Fruit fly (Drosophila melanogaster) whole organism, embryonic: ENCODE measurements around the gene dock.

ENCODE experiments used
- Abd-B ChIP-seq: fragments of 200-800 bp; sonication (Bioruptor generic); optimal IDR thresholded peaks from 2 replicates; lab custom pipeline; 2018; ENCODE audit warnings: missing biosample characterization, mild to moderate bottlenecking, missing genetic modification characterization, moderate library complexity
- Atf3 ChIP-seq: fragments of 200-800 bp; sonication (Bioruptor generic); optimal IDR thresholded peaks from 3 replicates; lab custom pipeline; 2016; ENCODE audit warnings: missing biosample characterization, missing genetic modification characterization
- CG10654 ChIP-seq: fragments of 200-800 bp; sonication (Bioruptor generic); optimal IDR thresholded peaks from 2 replicates; lab custom pipeline; 2016; ENCODE audit warnings: missing biosample characterization, missing genetic modification characterization
- CG11085 ChIP-seq: fragments of 200-800 bp; sonication (Bioruptor generic); IDR thresholded peaks from 2 replicates; pipeline ENCODE4 v1.3.6; 2022; ENCODE audit warnings: missing biosample characterization, missing genetic modification characterization
- CG11560 ChIP-seq: fragments of 200-800 bp; sonication (Bioruptor generic); IDR thresholded peaks from 3 replicates; pipeline ENCODE4 v1.3.6; 2022; ENCODE audit warnings: missing biosample characterization, missing genetic modification characterization
- CG12236 ChIP-seq: fragments of 200-800 bp; sonication (Bioruptor generic); optimal IDR thresholded peaks from 2 replicates; lab custom pipeline; 2016; ENCODE audit warnings: missing biosample characterization, missing genetic modification characterization
- CG13287 ChIP-seq: fragments of 200-800 bp; sonication (Bioruptor generic); IDR thresholded peaks from 2 replicates; pipeline ENCODE4 v1.3.6; 2022; ENCODE audit warnings: missing biosample characterization, missing genetic modification characterization; ENCODE audit not compliant: partially characterized antibody
- CG16863 ChIP-seq: fragments of 200-800 bp; sonication (Bioruptor generic); optimal IDR thresholded peaks from 3 replicates; lab custom pipeline; 2016; ENCODE audit warnings: missing biosample characterization, missing genetic modification characterization
- CG17385 ChIP-seq: fragments of 200-800 bp; sonication (Bioruptor generic); optimal IDR thresholded peaks from 3 replicates; lab custom pipeline; 2018; ENCODE audit warnings: missing biosample characterization, mild to moderate bottlenecking, missing genetic modification characterization
- CG18599 ChIP-seq: fragments of 200-800 bp; sonication (Bioruptor generic); optimal IDR thresholded peaks from 3 replicates; lab custom pipeline; 2017; ENCODE audit warnings: missing biosample characterization, missing genetic modification characterization, mild to moderate bottlenecking, moderate library complexity, missing genetic modification reagents
- CG2116 ChIP-seq: fragments of 200-800 bp; sonication (Bioruptor generic); optimal IDR thresholded peaks from 3 replicates; lab custom pipeline; 2018; ENCODE audit warnings: missing biosample characterization, mild to moderate bottlenecking, missing genetic modification characterization
- CG2199 ChIP-seq: fragments of 200-800 bp; sonication (Bioruptor generic); IDR thresholded peaks from 3 replicates; pipeline ENCODE4 v1.3.6; 2022; ENCODE audit warnings: missing biosample characterization, missing genetic modification characterization
- CG2202 ChIP-seq: fragments of 200-800 bp; sonication (Bioruptor generic); optimal IDR thresholded peaks from 2 replicates; lab custom pipeline; 2018; ENCODE audit warnings: missing biosample characterization, mild to moderate bottlenecking, missing genetic modification characterization
- CG30020 ChIP-seq: fragments of 200-800 bp; optimal IDR thresholded peaks from 2 replicates; lab custom pipeline; 2019; ENCODE audit warnings: missing biosample characterization, mild to moderate bottlenecking, missing genetic modification characterization, moderate library complexity
- CG3163 ChIP-seq: fragments of 200-800 bp; sonication (Bioruptor generic); optimal IDR thresholded peaks from 3 replicates; lab custom pipeline; 2016; ENCODE audit warnings: missing biosample characterization, missing genetic modification characterization
- CG6689 ChIP-seq: fragments of 200-800 bp; sonication (Bioruptor generic); IDR thresholded peaks from 2 replicates; pipeline ENCODE4 v1.3.6; 2022; ENCODE audit warnings: missing biosample characterization, missing genetic modification characterization
- CG7987 ChIP-seq: fragments of 200-800 bp; sonication (Bioruptor generic); optimal IDR thresholded peaks from 2 replicates; lab custom pipeline; 2018; ENCODE audit warnings: missing biosample characterization, mild to moderate bottlenecking, missing genetic modification characterization, moderate library complexity
- CG8765 ChIP-seq: fragments of 200-800 bp; sonication (Bioruptor generic); IDR thresholded peaks from 2 replicates; pipeline ENCODE4 v1.3.6; 2022; ENCODE audit warnings: missing biosample characterization, missing genetic modification characterization
- Dp ChIP-seq: fragments of 200-800 bp; sonication (Bioruptor generic); optimal IDR thresholded peaks from 2 replicates; lab custom pipeline; 2018; ENCODE audit warnings: missing biosample characterization, mild to moderate bottlenecking, missing genetic modification characterization, moderate library complexity
- Fer1 ChIP-seq: fragments of 200-800 bp; sonication (Bioruptor generic); optimal IDR thresholded peaks from 2 replicates; lab custom pipeline; 2017; ENCODE audit warnings: missing biosample characterization, mild to moderate bottlenecking, missing genetic modification characterization
- Hmx ChIP-seq: fragments of 200-800 bp; sonication (Bioruptor generic); optimal IDR thresholded peaks from 2 replicates; lab custom pipeline; 2016; ENCODE audit warnings: missing biosample characterization, missing genetic modification characterization
- Hr78 ChIP-seq, 2 experiments: fragments of 200-800 bp in 1 of 2; fragments of >200 bp in 1 of 2; sonication (Bioruptor generic) in 1 of 2; optimal IDR thresholded peaks; 2 replicates each; lab custom pipeline; 2017 to 2019; ENCODE audit warnings: missing biosample characterization in 2 of 2, missing genetic modification characterization in 2 of 2, mild to moderate bottlenecking in 1 of 2, moderate library complexity in 1 of 2
- NFAT ChIP-seq: fragments of 200-800 bp; sonication (Bioruptor generic); IDR thresholded peaks from 2 replicates; pipeline ENCODE4 v1.3.6; 2022; ENCODE audit warnings: missing biosample characterization, missing genetic modification characterization
- NfI ChIP-seq: fragments of 200-800 bp; sonication (Bioruptor generic); optimal IDR thresholded peaks from 3 replicates; lab custom pipeline; 2018; ENCODE audit warnings: missing biosample characterization, mild to moderate bottlenecking, missing genetic modification characterization, moderate library complexity
- Opbp ChIP-seq: fragments of 200-800 bp; sonication (Bioruptor generic); IDR thresholded peaks from 3 replicates; pipeline ENCODE4 v1.3.6; 2022; ENCODE audit warnings: missing biosample characterization, missing genetic modification characterization; ENCODE audit not compliant: partially characterized antibody
- PHDP ChIP-seq: fragments of 200-800 bp; sonication (Bioruptor generic); optimal IDR thresholded peaks from 3 replicates; lab custom pipeline; 2018; ENCODE audit warnings: missing biosample characterization, mild to moderate bottlenecking, missing genetic modification characterization, moderate library complexity
- Pdp1 ChIP-seq, 2 experiments: fragments of 200-800 bp; sonication (Bioruptor generic); optimal IDR thresholded peaks; 3 replicates each; lab custom pipeline; 2016; ENCODE audit warnings: missing biosample characterization in 2 of 2, missing genetic modification characterization in 2 of 2, mild to moderate bottlenecking in 1 of 2, moderate library complexity in 1 of 2
- Ptx1 ChIP-seq: fragments of 200-800 bp; sonication (Bioruptor generic); IDR thresholded peaks from 2 replicates; pipeline ENCODE4 v1.3.6; 2022; ENCODE audit warnings: missing biosample characterization, missing genetic modification characterization
- Rx ChIP-seq: fragments of 200-800 bp; sonication (Bioruptor generic); IDR thresholded peaks from 2 replicates; pipeline ENCODE4 v1.3.6; 2022; ENCODE audit warnings: missing biosample characterization, missing genetic modification characterization
- abd-A ChIP-seq: fragments of 200-800 bp; sonication (Bioruptor generic); optimal IDR thresholded peaks from 3 replicates; lab custom pipeline; 2019; ENCODE audit warnings: missing biosample characterization, mild to moderate bottlenecking, missing genetic modification characterization, moderate library complexity
- bab2 ChIP-seq: fragments of 200-800 bp; sonication (Bioruptor generic); optimal IDR thresholded peaks from 2 replicates; lab custom pipeline; 2016; ENCODE audit warnings: missing biosample characterization, missing genetic modification characterization
- chn ChIP-seq: fragments of 200-800 bp; sonication (Bioruptor generic); optimal IDR thresholded peaks from 2 replicates; lab custom pipeline; 2016; ENCODE audit warnings: missing biosample characterization, missing genetic modification characterization
- en ChIP-seq: fragments of 200-800 bp; sonication (Bioruptor generic); optimal IDR thresholded peaks from 2 replicates; lab custom pipeline; 2016; ENCODE audit warnings: missing biosample characterization, missing genetic modification characterization
- gcm2 ChIP-seq: fragments of 200-800 bp; sonication (Bioruptor generic); optimal IDR thresholded peaks from 2 replicates; lab custom pipeline; 2016; ENCODE audit warnings: missing biosample characterization, missing genetic modification characterization
- gem ChIP-seq: fragments of 200-800 bp; sonication (Bioruptor generic); optimal IDR thresholded peaks from 2 replicates; lab custom pipeline; 2019; ENCODE audit warnings: missing biosample characterization, mild to moderate bottlenecking, missing genetic modification characterization, moderate library complexity
- lab ChIP-seq: fragments of 200-800 bp; sonication (Bioruptor generic); optimal IDR thresholded peaks from 3 replicates; lab custom pipeline; 2017; ENCODE audit warnings: missing biosample characterization, missing genetic modification characterization, mild to moderate bottlenecking, moderate library complexity, missing genetic modification reagents
- lilli ChIP-seq: fragments of 200-800 bp; sonication (Bioruptor generic); optimal IDR thresholded peaks from 3 replicates; lab custom pipeline; 2016; ENCODE audit warnings: missing biosample characterization, missing genetic modification characterization
- maf-S ChIP-seq: fragments of 200-800 bp; sonication (Bioruptor generic); optimal IDR thresholded peaks from 2 replicates; lab custom pipeline; 2016; ENCODE audit warnings: missing biosample characterization, missing genetic modification characterization
- mam ChIP-seq: fragments of 200-800 bp; sonication (Bioruptor generic); optimal IDR thresholded peaks from 3 replicates; lab custom pipeline; 2016; ENCODE audit warnings: missing biosample characterization, missing genetic modification characterization
- nom ChIP-seq: fragments of 200-800 bp; sonication (Bioruptor generic); optimal IDR thresholded peaks from 2 replicates; lab custom pipeline; 2017; ENCODE audit warnings: missing biosample characterization, missing genetic modification characterization, mild to moderate bottlenecking, moderate library complexity, missing genetic modification reagents
- phol ChIP-seq: fragments of 200-800 bp; sonication (Bioruptor generic); optimal IDR thresholded peaks from 3 replicates; lab custom pipeline; 2018; ENCODE audit warnings: missing biosample characterization, mild to moderate bottlenecking, missing genetic modification characterization, moderate library complexity
- sd ChIP-seq: fragments of 200-800 bp; sonication (Bioruptor generic); optimal IDR thresholded peaks from 3 replicates; lab custom pipeline; 2018; ENCODE audit warnings: missing biosample characterization, mild to moderate bottlenecking, missing genetic modification characterization, moderate library complexity
- sima ChIP-seq: fragments of 200-800 bp; sonication (Bioruptor generic); optimal IDR thresholded peaks from 2 replicates; lab custom pipeline; 2016; ENCODE audit warnings: missing biosample characterization, missing genetic modification characterization
- sqz ChIP-seq: fragments of 200-800 bp; sonication (Bioruptor generic); optimal IDR thresholded peaks from 3 replicates; lab custom pipeline; 2018; ENCODE audit warnings: missing biosample characterization, mild to moderate bottlenecking, missing genetic modification characterization
- stwl ChIP-seq: fragments of 200-800 bp; sonication (Bioruptor generic); optimal IDR thresholded peaks from 3 replicates; lab custom pipeline; 2018; ENCODE audit warnings: missing biosample characterization, mild to moderate bottlenecking, missing genetic modification characterization, moderate library complexity
- tll ChIP-seq, 2 experiments: fragments of 200-800 bp in 1 of 2; fragments of >200 bp in 1 of 2; sonication (Bioruptor generic) in 1 of 2; optimal IDR thresholded peaks; 2 replicates each; lab custom pipeline; 2017 to 2019; ENCODE audit warnings: missing biosample characterization in 2 of 2, missing genetic modification characterization in 2 of 2, mild to moderate bottlenecking in 1 of 2, moderate library complexity in 1 of 2
- usp ChIP-seq: fragments of >200 bp; optimal IDR thresholded peaks from 2 replicates; lab custom pipeline; 2017; ENCODE audit warnings: missing biosample characterization, missing genetic modification characterization
- zen2 ChIP-seq: fragments of 200-800 bp; sonication (Bioruptor generic); IDR thresholded peaks from 3 replicates; pipeline ENCODE4 v1.3.6; 2022; ENCODE audit warnings: missing biosample characterization, missing genetic modification characterization; ENCODE audit not compliant: partially characterized antibody
- zfh2 ChIP-seq: fragments of 200-800 bp; sonication (Bioruptor generic); optimal IDR thresholded peaks from 2 replicates; lab custom pipeline; 2016; ENCODE audit warnings: missing biosample characterization, missing genetic modification characterization

The dock gene

DNA sequence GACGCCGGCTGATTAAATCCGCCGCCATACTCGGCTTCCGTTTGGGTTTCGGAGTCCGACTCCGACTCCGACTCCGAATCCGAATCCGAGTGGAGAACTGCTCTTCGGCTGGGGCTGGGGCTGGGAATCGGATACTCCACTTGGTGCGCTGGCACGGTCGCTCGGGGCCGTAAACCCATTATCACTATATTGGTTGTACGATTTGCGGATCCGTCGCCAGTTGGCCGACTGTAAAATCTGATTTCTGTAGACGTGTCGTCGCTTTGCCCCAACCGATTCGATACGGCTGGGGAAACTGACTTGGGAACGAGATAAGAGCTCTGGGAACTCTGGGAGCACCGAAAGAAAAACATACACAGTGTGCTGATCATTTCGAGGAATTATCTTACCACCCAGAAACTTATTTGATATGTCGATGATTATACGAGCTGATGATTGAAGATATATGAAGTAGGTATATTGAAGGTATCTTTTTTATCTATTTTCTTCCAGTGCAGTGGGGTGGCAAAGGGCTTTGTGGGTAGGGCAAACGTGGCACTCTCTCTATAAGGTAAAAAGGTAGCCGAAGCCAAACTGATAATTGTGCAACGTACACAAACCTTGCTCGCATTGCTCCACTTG lies 32.2 kb downstream of the dock start (continued):
- peak; percentile 36 for TF ChIP-seq phol (tag; lab: Kevin White, UChicago)
- no peak for TF ChIP-seq CG12236
- no peak for TF ChIP-seq gcm2 (GFP tag; lab: Kevin White, UChicago)
- TF ChIP-seq Hmx (GFP tag; lab: Kevin White, UChicago) = no peak
- TF ChIP-seq CG16863 = peak; percentile 43
- no peak for TF ChIP-seq tll (GFP tag; optimal IDR thresholded peaks at IDR 0.05; lab: Kevin White, UChicago)
- TF ChIP-seq zen2 (GFP tag; lab: Robert Waterston, UW) = no peak
- no peak for TF ChIP-seq sd (tag; lab: Kevin White, UChicago)
- no peak for TF ChIP-seq sima (GFP tag; lab: Kevin White, UChicago)
- no peak for TF ChIP-seq CG11560 (tag; lab: Robert Waterston, UW)
- no peak for TF ChIP-seq CG8765
- peak; percentile 48 for TF ChIP-seq Atf3 (GFP tag; lab: Kevin White, UChicago)
- peak; percentile 48 for TF ChIP-seq en (GFP tag; lab: Kevin White, UChicago)
- TF ChIP-seq CG2199 (GFP tag; lab: Robert Waterston, UW) = no peak
- TF ChIP-seq abd-A (tag; lab: Kevin White, UChicago) = no peak
- TF ChIP-seq lab (GFP tag; lab: Kevin White, UChicago) = peak; percentile 65
- no peak for TF ChIP-seq CG13287
- TF ChIP-seq CG30020 (tag; lab: Kevin White, UChicago) = no peak
- no peak for TF ChIP-seq nom (GFP tag; lab: Kevin White, UChicago)
- TF ChIP-seq gem = peak; percentile 76
- TF ChIP-seq zfh2 = no peak
- TF ChIP-seq CG2116 (GFP tag; lab: Kevin White, UChicago) = peak; percentile 7
- TF ChIP-seq stwl (tag; lab: Kevin White, UChicago) = no peak
- TF ChIP-seq NfI (GFP tag; lab: Kevin White, UChicago) = peak; percentile 42
- no peak for TF ChIP-seq CG11085 (GFP tag; lab: Robert Waterston, UW)
- TF ChIP-seq CG3163 (GFP tag; lab: Kevin White, UChicago) = no peak
- peak; percentile 52 for TF ChIP-seq lilli (GFP tag; lab: Kevin White, UChicago)
- no peak for TF ChIP-seq usp (GFP tag; lab: Kevin White, UChicago)
- TF ChIP-seq CG18599 = peak; percentile 42
- TF ChIP-seq PHDP (tag; lab: Kevin White, UChicago) = peak; percentile 63
- no peak for TF ChIP-seq CG2202 (tag; lab: Kevin White, UChicago)
- peak; percentile 7 for TF ChIP-seq sqz (GFP tag; lab: Kevin White, UChicago)
- no peak for TF ChIP-seq Abd-B
- peak; percentile 16 for TF ChIP-seq Fer1
- no peak for TF ChIP-seq CG7987 (GFP tag; lab: Kevin White, UChicago)
- TF ChIP-seq Hr78 (GFP tag; optimal IDR thresholded peaks at IDR 0.05; lab: Kevin White, UChicago) = peak in 1 of 2 experiments; percentile 92
- peak; percentile 8 for TF ChIP-seq maf-S (GFP tag; lab: Kevin White, UChicago)
- peak; percentile 45; the same call in 1 of the 2 replicates for TF ChIP-seq CG6689
- TF ChIP-seq CG10654 (GFP tag; lab: Kevin White, UChicago) = no peak
- no peak for TF ChIP-seq NFAT
- no peak for TF ChIP-seq Dp (GFP tag; lab: Kevin White, UChicago)
- TF ChIP-seq CG17385 (GFP tag; lab: Kevin White, UChicago) = peak; percentile 72
- TF ChIP-seq Rx (GFP tag; lab: Robert Waterston, UW) = peak; percentile 47; the same call in 1 of the 2 replicates
- no peak for TF ChIP-seq Opbp (GFP tag; lab: Robert Waterston, UW)
- peak; percentile 56 to 57 for TF ChIP-seq Pdp1 (GFP tag; optimal IDR thresholded peaks at IDR 0.05; lab: Kevin White, UChicago)
- TF ChIP-seq Ptx1 (GFP tag; lab: Robert Waterston, UW) = peak; percentile 54
- TF ChIP-seq bab2 (GFP tag; lab: Kevin White, UChicago) = peak; percentile 30
- TF ChIP-seq chn (GFP tag; lab: Kevin White, UChicago) = peak; percentile 57
- peak; percentile 57 for TF ChIP-seq mam
